Fruit fly (Drosophila melanogaster) whole organism, embryonic: ENCODE data around the gene ct.
A peak's percentile ranks its signal among the peaks of the same experiment; 100 is the strongest.

Source experiments
- CG10565 ChIP-seq: fragments of 200-800 bp; sonication (Bioruptor generic); optimal IDR thresholded peaks from 3 replicates; lab custom pipeline; 2016; ENCODE audit warnings: missing biosample characterization, mild to moderate bottlenecking, missing genetic modification characterization
- CG11398 ChIP-seq: fragments of 200-800 bp; sonication (Bioruptor generic); optimal IDR thresholded peaks from 2 replicates; lab custom pipeline; 2016; ENCODE audit warnings: missing biosample characterization, missing genetic modification characterization
- CG11560 ChIP-seq: fragments of 200-800 bp; sonication (Bioruptor generic); IDR thresholded peaks from 3 replicates; pipeline ENCODE4 v1.3.6; 2022; ENCODE audit warnings: missing biosample characterization, missing genetic modification characterization
- CG12071 ChIP-seq: fragments of 200-800 bp; sonication (Bioruptor generic); optimal IDR thresholded peaks from 3 replicates; lab custom pipeline; 2018; ENCODE audit warnings: missing biosample characterization, mild to moderate bottlenecking, missing genetic modification characterization
- CG15269 ChIP-seq: fragments of 200-800 bp; sonication (Bioruptor generic); optimal IDR thresholded peaks from 2 replicates; lab custom pipeline; 2018; ENCODE audit warnings: missing biosample characterization, mild to moderate bottlenecking, missing genetic modification characterization, moderate library complexity
- CG17385 ChIP-seq: fragments of 200-800 bp; sonication (Bioruptor generic); optimal IDR thresholded peaks from 3 replicates; lab custom pipeline; 2018; ENCODE audit warnings: missing biosample characterization, mild to moderate bottlenecking, missing genetic modification characterization
- CG30403 ChIP-seq: fragments of 200-800 bp; sonication (Bioruptor generic); optimal IDR thresholded peaks from 3 replicates; lab custom pipeline; 2016; ENCODE audit warnings: missing biosample characterization, missing genetic modification characterization
- CG32532 ChIP-seq: fragments of 200-800 bp; sonication (Bioruptor generic); IDR thresholded peaks from 2 replicates; pipeline ENCODE4 v1.3.6; 2022; ENCODE audit warnings: missing biosample characterization, missing genetic modification characterization
- CG3995 ChIP-seq: fragments of 200-800 bp; sonication (Bioruptor generic); optimal IDR thresholded peaks from 3 replicates; lab custom pipeline; 2016; ENCODE audit warnings: missing biosample characterization, missing genetic modification characterization
- CG43689 ChIP-seq: fragments of 200-800 bp; sonication (Bioruptor generic); IDR thresholded peaks from 2 replicates; pipeline ENCODE4 v1.3.6; 2022; ENCODE audit warnings: missing biosample characterization, missing genetic modification characterization
- CG6791 ChIP-seq: fragments of 200-800 bp; sonication (Bioruptor generic); IDR thresholded peaks from 3 replicates; pipeline ENCODE4 v1.3.6; 2022; ENCODE audit warnings: missing biosample characterization, missing genetic modification characterization; ENCODE audit not compliant: partially characterized antibody
- CG7963 ChIP-seq: fragments of 200-800 bp; sonication (Bioruptor generic); IDR thresholded peaks from 3 replicates; pipeline ENCODE4 v1.3.6; 2022; ENCODE audit warnings: missing biosample characterization, missing genetic modification characterization; ENCODE audit not compliant: partially characterized antibody
- CG8924 ChIP-seq: fragments of 200-800 bp; optimal IDR thresholded peaks from 3 replicates; lab custom pipeline; 2019; ENCODE audit warnings: missing biosample characterization, mild to moderate bottlenecking, missing genetic modification characterization, moderate library complexity
- CG9876 ChIP-seq: fragments of 200-800 bp; sonication (Bioruptor generic); optimal IDR thresholded peaks from 2 replicates; lab custom pipeline; 2016; ENCODE audit warnings: missing biosample characterization, missing genetic modification characterization
- CHES-1-like ChIP-seq: fragments of 200-800 bp; sonication (Bioruptor generic); optimal IDR thresholded peaks from 2 replicates; lab custom pipeline; 2016; ENCODE audit warnings: missing biosample characterization, missing genetic modification characterization
- D ChIP-seq, 2 experiments: fragments of 200-800 bp in 1 of 2; fragments of >200 bp in 1 of 2; sonication (Bioruptor generic) in 1 of 2; optimal IDR thresholded peaks; 2 replicates in 1 of 2; 3 replicates in 1 of 2; lab custom pipeline; 2017; ENCODE audit warnings: mild to moderate bottlenecking in 1 of 2, missing biosample characterization in 1 of 2, missing genetic modification characterization in 1 of 2, missing genetic modification reagents in 1 of 2
- Dip2 ChIP-seq: fragments of 200-800 bp; sonication (Bioruptor generic); IDR thresholded peaks from 2 replicates; pipeline ENCODE4 v1.3.6; 2022; ENCODE audit warnings: missing biosample characterization, missing genetic modification characterization
- Doc3 ChIP-seq: fragments of 200-800 bp; sonication (Bioruptor generic); IDR thresholded peaks from 3 replicates; pipeline ENCODE4 v1.3.6; 2022; ENCODE audit warnings: missing biosample characterization, missing genetic modification characterization; ENCODE audit not compliant: partially characterized antibody
- Dref ChIP-seq: fragments of 200-800 bp; sonication (Bioruptor generic); IDR thresholded peaks from 2 replicates; pipeline ENCODE4 v1.3.6; 2022; ENCODE audit warnings: missing biosample characterization, missing genetic modification characterization
- Hr3 ChIP-seq: fragments of 200-800 bp; sonication (Bioruptor generic); optimal IDR thresholded peaks from 3 replicates; lab custom pipeline; 2016; ENCODE audit warnings: missing biosample characterization, missing genetic modification characterization
- Kr ChIP-seq: fragments of 200-800 bp; sonication (Bioruptor generic); optimal IDR thresholded peaks from 2 replicates; lab custom pipeline; 2017; ENCODE audit warnings: missing biosample characterization, mild to moderate bottlenecking, missing genetic modification characterization
- MESR4 ChIP-seq: fragments of 200-800 bp; sonication (Bioruptor generic); optimal IDR thresholded peaks from 2 replicates; lab custom pipeline; 2018; ENCODE audit warnings: missing biosample characterization, mild to moderate bottlenecking, missing genetic modification characterization, moderate library complexity
- Mes4 ChIP-seq: fragments of 200-800 bp; sonication (Bioruptor generic); optimal IDR thresholded peaks from 2 replicates; lab custom pipeline; 2016; ENCODE audit warnings: missing biosample characterization, missing genetic modification characterization
- Six4 ChIP-seq: fragments of 200-800 bp; sonication (Bioruptor generic); optimal IDR thresholded peaks from 2 replicates; lab custom pipeline; 2016; ENCODE audit warnings: missing biosample characterization, missing genetic modification characterization
- Sox102F ChIP-seq: fragments of 200-800 bp; sonication (Bioruptor generic); optimal IDR thresholded peaks from 2 replicates; lab custom pipeline; 2018; ENCODE audit warnings: missing biosample characterization, mild to moderate bottlenecking, missing genetic modification characterization, moderate library complexity
- TFAM ChIP-seq: fragments of 200-800 bp; sonication (Bioruptor generic); optimal IDR thresholded peaks from 2 replicates; lab custom pipeline; 2017; ENCODE audit warnings: missing biosample characterization, missing genetic modification characterization, inconsistent platforms
- Xbp1 ChIP-seq: fragments of 200-800 bp; sonication (Bioruptor generic); optimal IDR thresholded peaks from 3 replicates; lab custom pipeline; 2016; ENCODE audit warnings: missing biosample characterization, mild to moderate bottlenecking, missing genetic modification characterization
- amos ChIP-seq: fragments of 200-800 bp; sonication (Bioruptor generic); IDR thresholded peaks from 2 replicates; pipeline ENCODE4 v1.3.6; 2022; ENCODE audit warnings: missing biosample characterization, missing genetic modification characterization; ENCODE audit not compliant: partially characterized antibody
- az2 ChIP-seq: fragments of 200-800 bp; sonication (Bioruptor generic); optimal IDR thresholded peaks from 3 replicates; lab custom pipeline; 2016; ENCODE audit warnings: missing biosample characterization, missing genetic modification characterization
- bab2 ChIP-seq: fragments of 200-800 bp; sonication (Bioruptor generic); optimal IDR thresholded peaks from 2 replicates; lab custom pipeline; 2016; ENCODE audit warnings: missing biosample characterization, missing genetic modification characterization
- cad ChIP-seq: fragments of >200 bp; optimal IDR thresholded peaks from 2 replicates; lab custom pipeline; 2017; ENCODE audit warnings: missing biosample characterization, missing genetic modification characterization
- corto ChIP-seq: fragments of 200-800 bp; sonication (Bioruptor generic); optimal IDR thresholded peaks from 2 replicates; lab custom pipeline; 2016; ENCODE audit warnings: missing biosample characterization, mild to moderate bottlenecking, missing genetic modification characterization, moderate library complexity
- ems ChIP-seq: fragments of 200-800 bp; sonication (Bioruptor generic); optimal IDR thresholded peaks from 3 replicates; lab custom pipeline; 2016; ENCODE audit warnings: missing biosample characterization, missing genetic modification characterization
- ewg ChIP-seq: fragments of 200-800 bp; sonication (Bioruptor generic); optimal IDR thresholded peaks from 3 replicates; lab custom pipeline; 2017; ENCODE audit warnings: mild to moderate bottlenecking, missing biosample characterization, missing genetic modification reagents, missing genetic modification characterization
- hbn ChIP-seq: fragments of 200-800 bp; sonication (Bioruptor generic); IDR thresholded peaks from 2 replicates; pipeline ENCODE4 v1.3.6; 2022; ENCODE audit warnings: missing biosample characterization, missing genetic modification characterization; ENCODE audit not compliant: partially characterized antibody
- ind ChIP-seq: fragments of 200-800 bp; sonication (Bioruptor generic); optimal IDR thresholded peaks from 3 replicates; lab custom pipeline; 2016; ENCODE audit warnings: missing biosample characterization, missing genetic modification characterization
- insv ChIP-seq, 2 experiments: fragments of 200-800 bp; sonication (Bioruptor generic); optimal IDR thresholded peaks; 3 replicates each; lab custom pipeline; 2016 to 2018; ENCODE audit warnings: missing biosample characterization in 2 of 2, missing genetic modification characterization in 2 of 2
- jigr1 ChIP-seq: fragments of 200-800 bp; sonication (Bioruptor generic); IDR thresholded peaks from 3 replicates; pipeline ENCODE4 v1.3.6; 2022; ENCODE audit warnings: missing biosample characterization, missing genetic modification characterization
- lab ChIP-seq: fragments of 200-800 bp; sonication (Bioruptor generic); optimal IDR thresholded peaks from 3 replicates; lab custom pipeline; 2017; ENCODE audit warnings: missing biosample characterization, missing genetic modification characterization, mild to moderate bottlenecking, moderate library complexity, missing genetic modification reagents
- lbe ChIP-seq: fragments of 200-800 bp; sonication (Bioruptor generic); optimal IDR thresholded peaks from 2 replicates; lab custom pipeline; 2016; ENCODE audit warnings: missing biosample characterization, mild to moderate bottlenecking, missing genetic modification characterization
- luna ChIP-seq: fragments of 200-800 bp; sonication (Bioruptor generic); optimal IDR thresholded peaks from 2 replicates; lab custom pipeline; 2016; ENCODE audit warnings: missing biosample characterization, missing genetic modification characterization
- nom ChIP-seq: fragments of 200-800 bp; sonication (Bioruptor generic); optimal IDR thresholded peaks from 2 replicates; lab custom pipeline; 2017; ENCODE audit warnings: missing biosample characterization, missing genetic modification characterization, mild to moderate bottlenecking, moderate library complexity, missing genetic modification reagents
- otp ChIP-seq: fragments of 200-800 bp; sonication (Bioruptor generic); IDR thresholded peaks from 3 replicates; pipeline ENCODE4, ENCODE4 v1.3.6; 2022; ENCODE audit warnings: missing biosample characterization, missing genetic modification characterization
- run ChIP-seq: fragments of 200-800 bp; sonication (Bioruptor generic); optimal IDR thresholded peaks from 3 replicates; lab custom pipeline; 2018; ENCODE audit warnings: missing biosample characterization, mild to moderate bottlenecking, missing genetic modification characterization
- so ChIP-seq: fragments of 200-800 bp; sonication (Bioruptor generic); IDR thresholded peaks from 3 replicates; pipeline ENCODE4 v1.3.6; 2022; ENCODE audit warnings: missing biosample characterization, missing genetic modification characterization
- stwl ChIP-seq: fragments of 200-800 bp; sonication (Bioruptor generic); optimal IDR thresholded peaks from 3 replicates; lab custom pipeline; 2018; ENCODE audit warnings: missing biosample characterization, mild to moderate bottlenecking, missing genetic modification characterization, moderate library complexity
- tgo ChIP-seq: fragments of 200-800 bp; sonication (Bioruptor generic); IDR thresholded peaks from 3 replicates; pipeline ENCODE4 v1.3.6; 2022; ENCODE audit warnings: missing biosample characterization, missing genetic modification characterization
- wek ChIP-seq: fragments of 200-800 bp; sonication (Bioruptor generic); optimal IDR thresholded peaks from 3 replicates; lab custom pipeline; 2018; ENCODE audit warnings: missing biosample characterization, mild to moderate bottlenecking, missing genetic modification characterization, moderate library complexity

ct gene

DNA sequence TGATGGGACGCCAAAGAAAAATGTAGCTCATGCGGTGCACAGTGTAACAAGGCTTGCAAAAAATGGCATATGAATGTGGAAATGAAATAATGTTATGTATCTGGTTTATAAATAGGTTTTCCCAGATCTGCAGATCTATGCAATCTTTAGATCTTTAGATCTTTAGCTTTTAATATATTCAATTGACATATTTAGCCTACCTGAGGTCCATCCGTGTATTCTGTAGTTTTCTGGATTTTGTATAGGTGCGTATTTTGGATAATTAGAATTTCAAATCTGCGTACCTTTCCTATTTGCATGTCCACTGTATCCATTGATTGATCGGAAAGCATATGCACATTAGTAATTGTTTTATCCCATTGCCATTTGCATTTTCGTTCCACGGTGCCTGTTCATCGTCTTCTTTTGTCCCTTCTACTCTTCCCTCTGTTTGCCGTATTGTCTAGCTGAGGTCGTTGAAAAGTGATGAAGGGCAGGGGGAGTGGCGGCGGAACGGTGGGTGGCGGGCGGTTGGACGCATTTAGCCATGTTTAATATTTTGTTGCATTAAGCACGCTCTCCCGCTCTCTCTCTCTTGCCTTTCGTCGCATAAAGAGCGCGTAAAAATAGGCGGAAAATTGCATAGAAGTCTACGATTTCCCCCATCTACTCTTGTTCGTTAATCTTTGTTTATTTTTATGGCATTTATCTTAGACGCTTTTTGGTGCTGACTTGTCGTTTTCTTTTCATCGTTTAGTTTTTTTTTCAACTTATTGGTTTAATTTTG lies 100.9 kb downstream of the ct start, which contains the start of gene CHES-1-like (continued):
- TF ChIP-seq amos (GFP tag; lab: Robert Waterston, UW), result no peak
- peak; percentile 80 for TF ChIP-seq TFAM (GFP tag; lab: Kevin White, UChicago)
- no peak for TF ChIP-seq wek (GFP tag; lab: Kevin White, UChicago)
- TF ChIP-seq Hr3 (GFP tag; lab: Kevin White, UChicago), result peak; percentile 90
- peak; percentile 40 for TF ChIP-seq CG3995 (GFP tag; lab: Kevin White, UChicago)
- peak; percentile 94 for TF ChIP-seq CG8924
- TF ChIP-seq lab (GFP tag; lab: Kevin White, UChicago), result peak; percentile 91
- TF ChIP-seq CG9876, result peak; percentile 81
- TF ChIP-seq az2 (GFP tag; lab: Kevin White, UChicago), result peak; percentile 88
- TF ChIP-seq hbn (GFP tag; lab: Robert Waterston, UW), result no peak
- TF ChIP-seq CG43689, result no peak
- TF ChIP-seq CG17385 (GFP tag; lab: Kevin White, UChicago), result peak; percentile 89
- peak; percentile 40 for TF ChIP-seq corto (GFP tag; lab: Kevin White, UChicago)
- peak; percentile 1 to 59 for TF ChIP-seq insv (GFP tag; optimal IDR thresholded peaks at IDR 0.05; lab: Kevin White, UChicago)
- no peak for TF ChIP-seq cad
- peak; percentile 67 for TF ChIP-seq luna (GFP tag; lab: Kevin White, UChicago)
- TF ChIP-seq nom (GFP tag; lab: Kevin White, UChicago), result peak; percentile 74
- TF ChIP-seq Six4 (GFP tag; lab: Kevin White, UChicago), result peak; percentile 89
- peak; percentile 91 for TF ChIP-seq bab2 (GFP tag; lab: Kevin White, UChicago)
- TF ChIP-seq Dref (GFP tag; lab: Robert Waterston, UW), result no peak
- TF ChIP-seq CG30403 (GFP tag; lab: Kevin White, UChicago), result peak; percentile 95
- TF ChIP-seq ewg, result peak; percentile 86
- no peak for TF ChIP-seq stwl
- TF ChIP-seq CG32532 (GFP tag; lab: Robert Waterston, UW), result peak; percentile 78
- peak; percentile 99 for TF ChIP-seq CHES-1-like (GFP tag; lab: Kevin White, UChicago)
- TF ChIP-seq CG6791 (GFP tag; lab: Robert Waterston, UW), result no peak
- TF ChIP-seq otp (GFP tag; lab: Robert Waterston, UW), result peak; percentile 42; the same call in 1 of the 3 replicates
- no peak for TF ChIP-seq Kr
- TF ChIP-seq CG11398, result peak; percentile 88
- peak; percentile 52 for TF ChIP-seq lbe (GFP tag; lab: Kevin White, UChicago)
- peak; percentile 88 for TF ChIP-seq Xbp1 (GFP tag; lab: Kevin White, UChicago)
- TF ChIP-seq Mes4 (GFP tag; lab: Kevin White, UChicago), result peak; percentile 89
- peak; percentile 83 for TF ChIP-seq tgo (GFP tag; lab: Robert Waterston, UW)
- TF ChIP-seq Doc3 (GFP tag; lab: Robert Waterston, UW), result no peak
- TF ChIP-seq so (GFP tag; lab: Robert Waterston, UW), result peak; percentile 84; the same call in 2 of the 3 replicates
- TF ChIP-seq jigr1, result peak; percentile 79; the same call in 2 of the 3 replicates
- TF ChIP-seq run, result peak; percentile 82
- peak; percentile 78 for TF ChIP-seq CG11560 (tag; lab: Robert Waterston, UW)
- TF ChIP-seq CG15269 (tag; lab: Kevin White, UChicago), result peak; percentile 93
- TF ChIP-seq D (optimal IDR thresholded peaks at IDR 0.05; lab: Kevin White, UChicago), result no peak
- TF ChIP-seq D (GFP tag; optimal IDR thresholded peaks at IDR 0.05; lab: Kevin White, UChicago), result peak; percentile 94
- TF ChIP-seq MESR4 (GFP tag; lab: Kevin White, UChicago), result no peak
- TF ChIP-seq CG7963 (GFP tag; lab: Robert Waterston, UW), result no peak
- peak; percentile 68 for TF ChIP-seq CG12071
- peak; percentile 93 for TF ChIP-seq ind (GFP tag; lab: Kevin White, UChicago)
- TF ChIP-seq Sox102F (GFP tag; lab: Kevin White, UChicago), result peak; percentile 93
- TF ChIP-seq CG10565 (GFP tag; lab: Kevin White, UChicago), result peak; percentile 64
- peak; percentile 91 for TF ChIP-seq ems (GFP tag; lab: Kevin White, UChicago)
- TF ChIP-seq Dip2 (GFP tag; lab: Robert Waterston, UW), result 0 out of 2 replicates have a peak, but pooled peaks have one; percentile 10
